Worm (Caenorhabditis elegans): ENCODE data around the gene dmsr-4.

DNA sequence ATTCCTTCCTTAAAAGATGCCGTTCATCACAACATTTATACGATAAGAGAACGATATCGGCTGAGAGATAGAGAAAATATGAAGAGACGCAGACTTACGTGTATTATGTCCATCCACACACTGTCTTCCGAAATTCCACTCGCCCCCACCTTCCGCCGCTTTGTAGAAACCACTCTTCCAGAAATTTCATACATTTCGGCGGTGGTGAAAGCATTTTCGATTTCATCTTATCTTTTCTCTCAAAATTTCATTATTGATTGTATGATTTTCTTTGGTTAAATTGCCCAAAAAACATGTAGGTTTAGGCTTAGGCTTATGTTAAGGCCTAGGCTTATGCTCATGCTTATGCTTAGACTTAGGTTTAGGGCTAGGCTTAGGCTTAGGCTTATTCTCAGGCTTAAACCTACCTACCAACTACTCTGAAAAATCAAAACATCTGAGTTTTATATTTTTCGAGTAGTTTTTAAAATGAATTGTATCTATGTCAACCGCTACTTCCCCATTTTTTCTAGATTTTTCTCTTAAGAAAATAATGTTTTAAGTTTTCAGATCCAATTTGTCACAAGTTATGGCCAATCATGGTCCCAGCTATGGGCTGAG, 19.5 kb downstream of the dmsr-4 start, which contains the start of gene cpn-2:
- TF ChIP-seq mep-1 (tag; optimal IDR thresholded peaks at IDR 0.05), result no peak
- TF ChIP-seq unc-62 (GFP tag; optimal IDR thresholded peaks at IDR 0.05), result no peak
- TF ChIP-seq snpc-4 (tag; optimal IDR thresholded peaks at IDR 0.05), result no peak

Measured in whole organism, mixed stage, embryonic.